Worm (Caenorhabditis elegans) whole organism, L4 larva: ENCODE data around the gene K09B11.5.
"Not testable (repeated sequence)": the region's sequence is repeated elsewhere in the genome, so short reads cannot be mapped to it uniquely, and the experiment has no call there.

Experiments
- F44E2.7 ChIP-seq: fragments of 200-800 bp; sonication (Bioruptor generic); IDR thresholded peaks from 2 replicates; pipeline ENCODE4 v2.1.2; 2022; ENCODE audit warnings: missing genetic modification characterization, missing compliant biosample characterization
- R02D3.7 ChIP-seq: fragments of 150-350 bp; sonication (generic microtip); optimal IDR thresholded peaks from 3 replicates; lab custom pipeline; 2014; ENCODE audit warnings: missing biosample characterization, missing genetic modification characterization
- T26A8.4 ChIP-seq: fragments of 200-800 bp; sonication (Bioruptor generic); IDR thresholded peaks from 2 replicates; pipeline ENCODE4 v1.3.6; 2022; ENCODE audit warnings: missing genetic modification characterization, missing compliant biosample characterization
- Y48G9A.11 ChIP-seq: fragments of 200-800 bp; sonication (Bioruptor generic); IDR thresholded peaks from 2 replicates; pipeline ENCODE4 v1.3.6; 2022; ENCODE audit warnings: missing genetic modification reagents, missing genetic modification characterization, missing compliant biosample characterization
- aha-1 ChIP-seq: fragments of 150-350 bp; peaks from one replicate; lab custom pipeline; 2014; ENCODE audit warnings: missing biosample characterization, missing genetic modification characterization
- attf-4 ChIP-seq: sonication (generic microtip); optimal IDR thresholded peaks from 3 replicates; lab custom pipeline; 2017; ENCODE audit warnings: missing biosample characterization, missing genetic modification characterization
- ceh-20 ChIP-seq: fragments of 200-800 bp; sonication (Bioruptor generic); IDR thresholded peaks from 2 replicates; pipeline ENCODE4 v1.3.6; 2022; ENCODE audit warnings: missing genetic modification reagents, missing genetic modification characterization, missing compliant biosample characterization
- ceh-32 ChIP-seq: sonication (generic microtip); optimal IDR thresholded peaks from 2 replicates; lab custom pipeline; 2016; ENCODE audit warnings: mild to moderate bottlenecking, missing genetic modification characterization, missing compliant biosample characterization; ENCODE audit not compliant: poor library complexity
- daf-19 ChIP-seq: fragments of 200-800 bp; sonication (Bioruptor generic); conservative IDR thresholded peaks from 2 replicates; pipeline ENCODE4 v1.3.6; 2022; ENCODE audit warnings: missing genetic modification characterization, missing compliant biosample characterization
- daf-8 ChIP-seq: fragments of 200-800 bp; sonication (Bioruptor generic); IDR thresholded peaks from 2 replicates; pipeline ENCODE4 v1.3.6; 2022; ENCODE audit warnings: missing genetic modification characterization, missing compliant biosample characterization
- dpl-1 ChIP-seq: fragments of 150-350 bp; optimal IDR thresholded peaks from 2 replicates; lab custom pipeline; 2014; ENCODE audit warnings: missing biosample characterization, missing genetic modification reagents, missing genetic modification characterization
- dve-1 ChIP-seq: sonication (generic microtip); optimal IDR thresholded peaks from 2 replicates; lab custom pipeline; 2017; ENCODE audit warnings: antibody characterized with exemption, mild to moderate bottlenecking, missing genetic modification characterization, missing compliant biosample characterization; ENCODE audit not compliant: insufficient read depth
- hif-1 ChIP-seq, 2 experiments: sonication (generic microtip); optimal IDR thresholded peaks; 2 replicates each; lab custom pipeline; 2016 to 2017; ENCODE audit warnings: missing compliant biosample characterization in 2 of 2, missing genetic modification characterization in 2 of 2, missing genetic modification reagents in 2 of 2, missing genotype in 2 of 2, mild to moderate bottlenecking in 1 of 2
- hmg-1.1 ChIP-seq: fragments of 200-800 bp; sonication (Bioruptor generic); IDR thresholded peaks from 2 replicates; pipeline ENCODE4 v1.3.6; 2022; ENCODE audit warnings: missing genetic modification reagents, missing genetic modification characterization, missing compliant biosample characterization
- jun-1 ChIP-seq: fragments of 150-350 bp; optimal IDR thresholded peaks from 2 replicates; lab custom pipeline; 2014; ENCODE audit warnings: missing biosample characterization, missing genetic modification reagents, missing genetic modification characterization
- lir-3 ChIP-seq: sonication (generic microtip); optimal IDR thresholded peaks from 2 replicates; lab custom pipeline; 2016; ENCODE audit warnings: mild to moderate bottlenecking, missing genetic modification characterization, missing compliant biosample characterization
- lsy-2 ChIP-seq, 2 experiments: fragments of 150-350 bp in 1 of 2; sonication (generic microtip) in 1 of 2; optimal IDR thresholded peaks; 2 replicates each; lab custom pipeline; 2014 to 2017; ENCODE audit warnings: missing biosample characterization in 2 of 2, missing genetic modification characterization in 2 of 2
- mdl-1 ChIP-seq, 2 experiments: fragments of 150-350 bp in 1 of 2; sonication (generic microtip) in 1 of 2; optimal IDR thresholded peaks; 2 replicates each; lab custom pipeline; 2014 to 2017; ENCODE audit warnings: missing biosample characterization in 2 of 2, missing genetic modification characterization in 2 of 2
- mdt-29 ChIP-seq: fragments of 200-800 bp; sonication (Bioruptor generic); IDR thresholded peaks from 2 replicates; pipeline ENCODE4 v1.3.6; 2022; ENCODE audit warnings: missing genetic modification reagents, missing genetic modification characterization, missing compliant biosample characterization
- mes-2 ChIP-seq: sonication (generic microtip); optimal IDR thresholded peaks from 2 replicates; lab custom pipeline; 2016; ENCODE audit warnings: missing genotype, mild to moderate bottlenecking, missing genetic modification characterization, missing compliant biosample characterization; ENCODE audit not compliant: poor library complexity, severe bottlenecking
- mxl-3 ChIP-seq: fragments of 200-800 bp; sonication (Bioruptor generic); optimal IDR thresholded peaks from 2 replicates; lab custom pipeline; 2018; ENCODE audit warnings: mild to moderate bottlenecking, missing genetic modification characterization, missing compliant biosample characterization
- nhr-11 ChIP-seq: fragments of 150-350 bp; optimal IDR thresholded peaks from 2 replicates; lab custom pipeline; 2014; ENCODE audit warnings: missing biosample characterization, missing genetic modification characterization
- nhr-111 ChIP-seq: fragments of 200-800 bp; sonication (Bioruptor generic); optimal IDR thresholded peaks from 2 replicates; lab custom pipeline; 2018; ENCODE audit warnings: mild to moderate bottlenecking, missing genetic modification characterization, missing compliant biosample characterization
- nhr-41 ChIP-seq: fragments of 200-800 bp; sonication (Bioruptor generic); IDR thresholded peaks from 2 replicates; pipeline ENCODE4 v1.3.6; 2022; ENCODE audit warnings: missing genetic modification reagents, missing genetic modification characterization, missing compliant biosample characterization
- nhr-48 ChIP-seq: sonication (generic microtip); optimal IDR thresholded peaks from 2 replicates; lab custom pipeline; 2016; ENCODE audit warnings: mild to moderate bottlenecking, missing genetic modification characterization, missing compliant biosample characterization
- nhr-6 ChIP-seq: fragments of 150-350 bp; optimal IDR thresholded peaks from 2 replicates; lab custom pipeline; 2014; ENCODE audit warnings: missing biosample characterization, missing genetic modification characterization
- nhr-76 ChIP-seq: fragments of 150-350 bp; optimal IDR thresholded peaks from 2 replicates; lab custom pipeline; 2014; ENCODE audit warnings: missing biosample characterization, missing genetic modification characterization
- sdz-12 ChIP-seq: fragments of 200-800 bp; sonication (Bioruptor generic); optimal IDR thresholded peaks from 2 replicates; lab custom pipeline; 2018; ENCODE audit warnings: mild to moderate bottlenecking, missing genetic modification characterization, missing compliant biosample characterization
- set-16 ChIP-seq: fragments of 200-800 bp; sonication (Bioruptor generic); IDR thresholded peaks from 2 replicates; pipeline ENCODE4 v1.3.6; 2022; ENCODE audit warnings: missing genetic modification reagents, missing genetic modification characterization, missing compliant biosample characterization
- snpc-4 ChIP-seq: fragments of 150-350 bp; optimal IDR thresholded peaks from 2 replicates; lab custom pipeline; 2014; ENCODE audit warnings: missing biosample characterization, missing genetic modification characterization
- tra-1 ChIP-seq: fragments of 200-800 bp; sonication (Bioruptor generic); IDR thresholded peaks from 2 replicates; pipeline ENCODE4 v1.3.6; 2022; ENCODE audit warnings: missing genetic modification reagents, missing genetic modification characterization, missing compliant biosample characterization
- unc-39 ChIP-seq: sonication (generic microtip); optimal IDR thresholded peaks from 2 replicates; lab custom pipeline; 2017; ENCODE audit warnings: missing biosample characterization, missing genetic modification characterization
- unc-62 ChIP-seq, 3 experiments: fragments of 150-350 bp in 1 of 3; sonication (generic microtip); optimal IDR thresholded peaks in 2 of 3; peaks in 1 of 3; 1 replicate in 1 of 3; 2 replicates in 2 of 3; lab custom pipeline; 2014 to 2017; ENCODE audit warnings: missing biosample characterization in 3 of 3, missing genetic modification characterization in 3 of 3, missing genetic modification reagents in 3 of 3, missing genotype in 1 of 3
- vab-7 ChIP-seq: fragments of 200-800 bp; sonication (Bioruptor generic); IDR thresholded peaks from 2 replicates; pipeline ENCODE4 v1.3.6; 2022; ENCODE audit warnings: missing genetic modification reagents, missing genetic modification characterization, missing compliant biosample characterization
- zip-11 ChIP-seq: fragments of 200-800 bp; sonication (Bioruptor generic); IDR thresholded peaks from 2 replicates; pipeline ENCODE4 v1.3.6; 2022; ENCODE audit warnings: missing genetic modification characterization, missing compliant biosample characterization
- zip-2 ChIP-seq: fragments of 150-350 bp; optimal IDR thresholded peaks from 2 replicates; lab custom pipeline; 2014; ENCODE audit warnings: missing biosample characterization, missing genetic modification characterization

Gene K09B11.5

ce11 chrIV:13433904-13434303, at the start of gene K09B11.5:
TSS of gene K09B11.5 (minus strand) at chrIV:13434004.
- not testable (repeated sequence) for TF ChIP-seq ceh-20; attf-4 (tag; lab: Kevin White, UChicago); nhr-76 (tag; lab: Kevin White, UChicago)

- no peak for TF ChIP-seq zip-2 (tag; lab: Kevin White, UChicago)
- no peak for TF ChIP-seq nhr-6 (tag; lab: Kevin White, UChicago)
- TF ChIP-seq jun-1 (tag; lab: Kevin White, UChicago), result no peak
- peak in 1 of 2 experiments; percentile 79 for TF ChIP-seq unc-62 (GFP tag; optimal IDR thresholded peaks at IDR 0.05 in 1 of 2; lab: Kevin White, UChicago)
- TF ChIP-seq unc-62 (tag; optimal IDR thresholded peaks at IDR 0.05; lab: Kevin White, UChicago), result no peak
- no peak for TF ChIP-seq dve-1
- TF ChIP-seq T26A8.4 (GFP tag; lab: Robert Waterston, UW), result 0 out of 2 replicates have a peak, but pooled peaks have one; percentile 28
Measured at ce11 chrIV:13483596-13483995, 49.8 kb upstream of the K09B11.5 start.

ce11 chrIV:13482469-13482868, 48.7 kb upstream of the K09B11.5 start, which contains the start of gene Y38H8A.1:
TSS of gene Y38H8A.1 (plus strand) at chrIV:13482769.
- no peak for TF ChIP-seq nhr-111
- TF ChIP-seq vab-7, result no peak
- no peak for TF ChIP-seq mdt-29
- no peak for TF ChIP-seq F44E2.7 (GFP tag; lab: Robert Waterston, UW)
- no peak for TF ChIP-seq lsy-2 (tag; optimal IDR thresholded peaks at IDR 0.05; lab: Kevin White, UChicago)
- no peak for TF ChIP-seq zip-11
- TF ChIP-seq nhr-41, result no peak
- TF ChIP-seq ceh-32 (tag; lab: Kevin White, UChicago), result no peak
- TF ChIP-seq attf-4 (tag; lab: Kevin White, UChicago), result no peak
- no peak for TF ChIP-seq daf-19
- TF ChIP-seq dpl-1 (GFP tag; lab: Kevin White, UChicago), result no peak
- TF ChIP-seq R02D3.7 (tag; lab: Kevin White, UChicago), result no peak
- TF ChIP-seq mes-2 (tag; lab: Kevin White, UChicago), result no peak
- TF ChIP-seq Y48G9A.11 (GFP tag; lab: Robert Waterston, UW), result no peak
- TF ChIP-seq nhr-48 (tag; lab: Kevin White, UChicago), result no peak
- TF ChIP-seq hmg-1.1, result no peak

- no peak for TF ChIP-seq unc-39 (tag; lab: Kevin White, UChicago)
- no peak for TF ChIP-seq mdl-1 (tag; optimal IDR thresholded peaks at IDR 0.05; lab: Kevin White, UChicago)
- TF ChIP-seq lsy-2 (tag; optimal IDR thresholded peaks at IDR 0.05; lab: Kevin White, UChicago), result no peak
- no peak for TF ChIP-seq nhr-6 (tag; lab: Kevin White, UChicago)
- TF ChIP-seq hif-1 (tag; optimal IDR thresholded peaks at IDR 0.05; lab: Kevin White, UChicago), result no peak
- no peak for TF ChIP-seq daf-8
- no peak for TF ChIP-seq aha-1 (tag; lab: Kevin White, UChicago)
- no peak for TF ChIP-seq mdt-29
- no peak for TF ChIP-seq tra-1
- TF ChIP-seq snpc-4 (tag; lab: Kevin White, UChicago), result no peak
- TF ChIP-seq nhr-11 (tag; lab: Kevin White, UChicago), result no peak
- TF ChIP-seq sdz-12, result no peak
- no peak for TF ChIP-seq mxl-3 (GFP tag; lab: Kevin White, UChicago)
- no peak for TF ChIP-seq lir-3 (tag; lab: Kevin White, UChicago)
- no peak for TF ChIP-seq set-16 (GFP tag; lab: Robert Waterston, UW)
Measured at ce11 chrIV:13474132-13474531, 40.3 kb upstream of the K09B11.5 start, which contains the start of gene Y38H8A.2. TSS of gene Y38H8A.2 (plus strand) at chrIV:13474432.
